Fruit fly (Drosophila melanogaster) whole organism, embryonic: ENCODE results near the gene CG12947.
A peak's percentile ranks its signal among the peaks of the same experiment; 100 is the strongest.

Experiments
- Atf6 ChIP-seq: fragments of 200-800 bp; sonication (Bioruptor generic); IDR thresholded peaks from 2 replicates; pipeline ENCODE4 v1.3.6; 2022; ENCODE audit warnings: missing biosample characterization, missing genetic modification characterization
- B-H1 ChIP-seq: fragments of 200-800 bp; sonication (Bioruptor generic); IDR thresholded peaks from 3 replicates; pipeline ENCODE4 v1.3.6; 2022; ENCODE audit warnings: missing biosample characterization, missing genetic modification characterization
- BEAF-32 ChIP-seq: fragments of 200-800 bp; sonication (Bioruptor generic); optimal IDR thresholded peaks from 3 replicates; lab custom pipeline; 2017; ENCODE audit warnings: missing biosample characterization, missing genetic modification characterization, mild to moderate bottlenecking, moderate library complexity, missing genetic modification reagents
- Bdp1 ChIP-seq: fragments of 200-800 bp; sonication (Bioruptor generic); optimal IDR thresholded peaks from 3 replicates; lab custom pipeline; 2016; ENCODE audit warnings: missing biosample characterization, missing genetic modification characterization
- CG11085 ChIP-seq: fragments of 200-800 bp; sonication (Bioruptor generic); IDR thresholded peaks from 2 replicates; pipeline ENCODE4 v1.3.6; 2022; ENCODE audit warnings: missing biosample characterization, missing genetic modification characterization
- CG14860 ChIP-seq: fragments of 200-800 bp; sonication (Bioruptor generic); IDR thresholded peaks from 3 replicates; pipeline ENCODE4 v1.3.6; 2022; ENCODE audit warnings: missing biosample characterization, missing genetic modification characterization; ENCODE audit not compliant: partially characterized antibody
- CG18262 ChIP-seq: fragments of 200-800 bp; optimal IDR thresholded peaks from 3 replicates; lab custom pipeline; 2019; ENCODE audit warnings: missing biosample characterization, mild to moderate bottlenecking, missing genetic modification characterization, moderate library complexity
- Dbx ChIP-seq: fragments of 200-800 bp; sonication (Bioruptor generic); IDR thresholded peaks from 3 replicates; pipeline ENCODE4 v1.3.6; 2022; ENCODE audit warnings: missing biosample characterization, missing genetic modification characterization
- Nf-YB ChIP-seq: fragments of 200-800 bp; sonication (Bioruptor generic); optimal IDR thresholded peaks from 3 replicates; lab custom pipeline; 2019; ENCODE audit warnings: missing biosample characterization, mild to moderate bottlenecking, missing genetic modification characterization, moderate library complexity
- caup ChIP-seq: fragments of 200-800 bp; sonication (Bioruptor generic); optimal IDR thresholded peaks from 3 replicates; lab custom pipeline; 2017; ENCODE audit warnings: missing biosample characterization, mild to moderate bottlenecking, missing genetic modification characterization, moderate library complexity; ENCODE audit not compliant: severe bottlenecking
- disco-r ChIP-seq: fragments of 200-800 bp; sonication (Bioruptor generic); optimal IDR thresholded peaks from 2 replicates; lab custom pipeline; 2016; ENCODE audit warnings: missing biosample characterization, missing genetic modification characterization
- dmrt11E ChIP-seq: fragments of 200-800 bp; sonication (Bioruptor generic); optimal IDR thresholded peaks from 3 replicates; lab custom pipeline; 2018; ENCODE audit warnings: missing biosample characterization, mild to moderate bottlenecking, missing genetic modification characterization, moderate library complexity
- h ChIP-seq: fragments of >200 bp; optimal IDR thresholded peaks from 2 replicates; lab custom pipeline; 2017
- stwl ChIP-seq: fragments of 200-800 bp; sonication (Bioruptor generic); optimal IDR thresholded peaks from 3 replicates; lab custom pipeline; 2018; ENCODE audit warnings: missing biosample characterization, mild to moderate bottlenecking, missing genetic modification characterization, moderate library complexity

- TF ChIP-seq CG11085 (GFP tag; lab: Robert Waterston, UW): no peak
- TF ChIP-seq caup (GFP tag; lab: Kevin White, UChicago): no peak
- TF ChIP-seq dmrt11E (tag; lab: Kevin White, UChicago): no peak
- TF ChIP-seq BEAF-32 (GFP tag; lab: Kevin White, UChicago): peak; percentile 42
- TF ChIP-seq Dbx: no peak
- TF ChIP-seq Atf6 (GFP tag; lab: Robert Waterston, UW): no peak
- TF ChIP-seq Nf-YB (GFP tag; lab: Kevin White, UChicago): no peak
- TF ChIP-seq Bdp1: no peak
- TF ChIP-seq disco-r: no peak
- no peak for TF ChIP-seq h
- no peak for TF ChIP-seq stwl (tag; lab: Kevin White, UChicago)
- no peak for TF ChIP-seq CG18262
- TF ChIP-seq B-H1: no peak
- TF ChIP-seq CG14860 (GFP tag; lab: Robert Waterston, UW): no peak
Measured at dm6 chr3R:9747875-9747899, 32.2 kb upstream of the CG12947 start, which contains the start of gene PpD3.
